Worm (Caenorhabditis elegans) whole organism, dauer: ENCODE measurements around the gene F14H12.6.

Experiments
- unc-62 ChIP-seq: sonication (generic microtip); optimal IDR thresholded peaks from 2 replicates; lab custom pipeline; 2017; ENCODE audit warnings: missing biosample characterization, missing genetic modification reagents, missing genetic modification characterization

The F14H12.6 gene

ce11 chrX:4357467-4357866, at the start of gene F14H12.6:
Gene F14H12.6 (minus strand): TSS chrX:4357567.
- no peak for TF ChIP-seq unc-62 (GFP tag; lab: Kevin White, UChicago)

ce11 chrX:4404717-4405116, 47.4 kb upstream of the F14H12.6 start:
- no peak for TF ChIP-seq unc-62 (GFP tag; lab: Kevin White, UChicago)

- no peak for TF ChIP-seq unc-62 (GFP tag; lab: Kevin White, UChicago)
Measured at ce11 chrX:4402854-4403253, 45.5 kb upstream of the F14H12.6 start, which contains the start of gene D1079.1. Gene D1079.1 (plus strand): TSS chrX:4403154.

ce11 chrX:4400296-4400695, 42.9 kb upstream of the F14H12.6 start:
- TF ChIP-seq unc-62 (GFP tag; lab: Kevin White, UChicago), result no peak

ce11 chrX:4397460-4397859, 40.1 kb upstream of the F14H12.6 start:
- TF ChIP-seq unc-62 (GFP tag; lab: Kevin White, UChicago), result no peak

- no peak for TF ChIP-seq unc-62 (GFP tag; lab: Kevin White, UChicago)
Measured at ce11 chrX:4395073-4395850, 37.9 kb upstream of the F14H12.6 start.

ce11 chrX:4391680-4392079, 34.3 kb upstream of the F14H12.6 start:
- TF ChIP-seq unc-62 (GFP tag; lab: Kevin White, UChicago), result no peak

ce11 chrX:4388834-4389409, 31.6 kb upstream of the F14H12.6 start, which contains the start of gene dpy-23:
Gene dpy-23 (plus strand): TSS chrX:4389359.
- TF ChIP-seq unc-62 (GFP tag; lab: Kevin White, UChicago), result no peak

- TF ChIP-seq unc-62 (GFP tag; lab: Kevin White, UChicago), result no peak
Measured at ce11 chrX:4386493-4386892, 29.1 kb upstream of the F14H12.6 start.

- TF ChIP-seq unc-62 (GFP tag; lab: Kevin White, UChicago), result no peak
Measured at ce11 chrX:4383316-4383936, 26.1 kb upstream of the F14H12.6 start, which contains the start of gene lst-2. Gene lst-2 (minus strand): TSS chrX:4383366.

- TF ChIP-seq unc-62 (GFP tag; lab: Kevin White, UChicago), result no peak
Measured at ce11 chrX:4377689-4378088, 20.3 kb upstream of the F14H12.6 start, which contains the start of gene R160.12. Gene R160.12 (minus strand): TSS chrX:4377789.

- no peak for TF ChIP-seq unc-62 (GFP tag; lab: Kevin White, UChicago)
Measured at ce11 chrX:4376801-4377200, 19.4 kb upstream of the F14H12.6 start, which contains the start of gene R160.2. Gene R160.2 (minus strand): TSS chrX:4376901.

- no peak for TF ChIP-seq unc-62 (GFP tag; lab: Kevin White, UChicago)
Measured at ce11 chrX:4373123-4373522, 15.8 kb upstream of the F14H12.6 start, which contains the start of gene R160.6. Gene R160.6 (minus strand): TSS chrX:4373223.

ce11 chrX:4371988-4372387, 14.6 kb upstream of the F14H12.6 start, which contains the start of gene R160.14:
Gene R160.14 (minus strand): TSS chrX:4372088.
- TF ChIP-seq unc-62 (GFP tag; lab: Kevin White, UChicago), result no peak

ce11 chrX:4371413-4371812, 14.0 kb upstream of the F14H12.6 start, which contains the start of gene R160.13:
Gene R160.13 (minus strand): TSS chrX:4371513.
- TF ChIP-seq unc-62 (GFP tag; lab: Kevin White, UChicago), result no peak

- TF ChIP-seq unc-62 (GFP tag; lab: Kevin White, UChicago), result no peak
Measured at ce11 chrX:4370756-4371155, 13.4 kb upstream of the F14H12.6 start, which contains the start of gene R160.5. Gene R160.5 (minus strand): TSS chrX:4370856.
